Fruit fly (Drosophila melanogaster) whole organism, embryonic: ENCODE measurements around the gene crq.

ENCODE experiments used
- CG10267 ChIP-seq: fragments of 200-800 bp; sonication (Bioruptor generic); optimal IDR thresholded peaks from 2 replicates; lab custom pipeline; 2018; ENCODE audit warnings: missing biosample characterization, mild to moderate bottlenecking, missing genetic modification characterization, moderate library complexity
- CG10979 ChIP-seq: fragments of 200-800 bp; sonication (Bioruptor generic); optimal IDR thresholded peaks from 2 replicates; lab custom pipeline; 2018; ENCODE audit warnings: missing biosample characterization, mild to moderate bottlenecking, missing genetic modification characterization, moderate library complexity
- CG11085 ChIP-seq: fragments of 200-800 bp; sonication (Bioruptor generic); IDR thresholded peaks from 2 replicates; pipeline ENCODE4 v1.3.6; 2022; ENCODE audit warnings: missing biosample characterization, missing genetic modification characterization
- CG11696 ChIP-seq: fragments of 200-800 bp; sonication (Bioruptor generic); IDR thresholded peaks from 2 replicates; pipeline ENCODE4 v1.3.6; 2022; ENCODE audit warnings: missing biosample characterization, missing genetic modification characterization
- CG11723 ChIP-seq: fragments of 200-800 bp; sonication (Bioruptor generic); optimal IDR thresholded peaks from 2 replicates; lab custom pipeline; 2017; ENCODE audit warnings: missing biosample characterization, mild to moderate bottlenecking, missing genetic modification characterization
- CG12155 ChIP-seq: fragments of 200-800 bp; sonication (Bioruptor generic); optimal IDR thresholded peaks from 3 replicates; lab custom pipeline; 2016; ENCODE audit warnings: missing biosample characterization, missing genetic modification characterization
- CG14667 ChIP-seq: fragments of 200-800 bp; sonication (Bioruptor generic); IDR thresholded peaks from 2 replicates; pipeline ENCODE4 v1.3.6; 2022; ENCODE audit warnings: missing biosample characterization, missing genetic modification characterization
- CG16813 ChIP-seq: fragments of 200-800 bp; sonication (Bioruptor generic); IDR thresholded peaks from 3 replicates; pipeline ENCODE4 v1.3.6; 2022; ENCODE audit warnings: missing biosample characterization, missing genetic modification characterization; ENCODE audit not compliant: partially characterized antibody
- CG18599 ChIP-seq: fragments of 200-800 bp; sonication (Bioruptor generic); optimal IDR thresholded peaks from 3 replicates; lab custom pipeline; 2017; ENCODE audit warnings: missing biosample characterization, missing genetic modification characterization, mild to moderate bottlenecking, moderate library complexity, missing genetic modification reagents
- CG2129 ChIP-seq: fragments of 200-800 bp; sonication (Bioruptor generic); IDR thresholded peaks from 2 replicates; pipeline ENCODE4 v1.3.6; 2022; ENCODE audit warnings: missing biosample characterization, missing genetic modification characterization; ENCODE audit not compliant: partially characterized antibody
- CG2712 ChIP-seq: fragments of 200-800 bp; optimal IDR thresholded peaks from 3 replicates; lab custom pipeline; 2019; ENCODE audit warnings: missing biosample characterization, mild to moderate bottlenecking, missing genetic modification characterization, moderate library complexity
- CG31224 ChIP-seq: fragments of 200-800 bp; sonication (Bioruptor generic); IDR thresholded peaks from 2 replicates; pipeline ENCODE4 v1.3.6; 2022; ENCODE audit warnings: missing biosample characterization, missing genetic modification characterization
- CG4707 ChIP-seq: fragments of 200-800 bp; sonication (Bioruptor generic); optimal IDR thresholded peaks from 2 replicates; lab custom pipeline; 2018; ENCODE audit warnings: missing biosample characterization, mild to moderate bottlenecking, missing genetic modification characterization, moderate library complexity
- CG4854 ChIP-seq: fragments of 200-800 bp; sonication (Bioruptor generic); optimal IDR thresholded peaks from 2 replicates; lab custom pipeline; 2016; ENCODE audit warnings: missing biosample characterization, missing genetic modification characterization, inconsistent platforms
- CG7987 ChIP-seq: fragments of 200-800 bp; sonication (Bioruptor generic); optimal IDR thresholded peaks from 2 replicates; lab custom pipeline; 2018; ENCODE audit warnings: missing biosample characterization, mild to moderate bottlenecking, missing genetic modification characterization, moderate library complexity
- CG8290 ChIP-seq, 3 experiments: fragments of 200-800 bp; sonication (Bioruptor generic); optimal IDR thresholded peaks; 2 replicates each; lab custom pipeline; 2016 to 2019; ENCODE audit warnings: missing biosample characterization in 3 of 3, missing genetic modification characterization in 3 of 3, mild to moderate bottlenecking in 2 of 3, moderate library complexity in 1 of 3
- CG8765 ChIP-seq: fragments of 200-800 bp; sonication (Bioruptor generic); IDR thresholded peaks from 2 replicates; pipeline ENCODE4 v1.3.6; 2022; ENCODE audit warnings: missing biosample characterization, missing genetic modification characterization
- Dbx ChIP-seq: fragments of 200-800 bp; sonication (Bioruptor generic); IDR thresholded peaks from 3 replicates; pipeline ENCODE4 v1.3.6; 2022; ENCODE audit warnings: missing biosample characterization, missing genetic modification characterization
- Deaf1 ChIP-seq: fragments of 200-800 bp; optimal IDR thresholded peaks from 3 replicates; lab custom pipeline; 2019; ENCODE audit warnings: missing biosample characterization, mild to moderate bottlenecking, missing genetic modification characterization, moderate library complexity
- Dip3 ChIP-seq: fragments of 200-800 bp; sonication (Bioruptor generic); optimal IDR thresholded peaks from 3 replicates; lab custom pipeline; 2016; ENCODE audit warnings: missing biosample characterization, missing genetic modification characterization
- Doc2 ChIP-seq: fragments of 200-800 bp; sonication (Bioruptor generic); IDR thresholded peaks from 2 replicates; pipeline ENCODE4 v1.3.6; 2022; ENCODE audit warnings: missing biosample characterization, missing genetic modification characterization
- ERR ChIP-seq: fragments of 200-800 bp; sonication (Bioruptor generic); optimal IDR thresholded peaks from 2 replicates; lab custom pipeline; 2016; ENCODE audit warnings: missing biosample characterization, missing genetic modification characterization
- HLH3B ChIP-seq: fragments of 200-800 bp; sonication (Bioruptor generic); IDR thresholded peaks from 2 replicates; pipeline ENCODE4 v1.3.6; 2022; ENCODE audit warnings: missing biosample characterization, missing genetic modification characterization
- Mad ChIP-seq: fragments of 200-800 bp; sonication (Bioruptor generic); optimal IDR thresholded peaks from 2 replicates; lab custom pipeline; 2016; ENCODE audit warnings: missing biosample characterization, missing genetic modification characterization
- Opbp ChIP-seq: fragments of 200-800 bp; sonication (Bioruptor generic); IDR thresholded peaks from 3 replicates; pipeline ENCODE4 v1.3.6; 2022; ENCODE audit warnings: missing biosample characterization, missing genetic modification characterization; ENCODE audit not compliant: partially characterized antibody
- Side ChIP-seq: fragments of 200-800 bp; sonication (Bioruptor generic); optimal IDR thresholded peaks from 2 replicates; lab custom pipeline; 2016; ENCODE audit warnings: missing biosample characterization, missing genetic modification characterization
- Six4 ChIP-seq: fragments of 200-800 bp; sonication (Bioruptor generic); optimal IDR thresholded peaks from 2 replicates; lab custom pipeline; 2016; ENCODE audit warnings: missing biosample characterization, missing genetic modification characterization
- Taf1 ChIP-seq: fragments of 200-800 bp; sonication (Bioruptor generic); IDR thresholded peaks from 2 replicates; pipeline ENCODE4 v1.3.6; 2022; ENCODE audit warnings: missing biosample characterization, missing genetic modification characterization
- Trl ChIP-seq, 3 experiments: fragments of >200 bp in 2 of 3; fragments of 200-800 bp in 1 of 3; sonication (Bioruptor generic) in 1 of 3; optimal IDR thresholded peaks; 2 replicates in 1 of 3; 3 replicates in 2 of 3; lab custom pipeline; 2016 to 2017; ENCODE audit warnings: missing biosample characterization in 1 of 3, missing genetic modification characterization in 1 of 3
- ase ChIP-seq: fragments of 200-800 bp; sonication (Bioruptor generic); IDR thresholded peaks from 3 replicates; pipeline ENCODE4 v1.3.6; 2022; ENCODE audit warnings: missing biosample characterization, missing genetic modification characterization
- cad ChIP-seq: fragments of >200 bp; optimal IDR thresholded peaks from 2 replicates; lab custom pipeline; 2017; ENCODE audit warnings: missing biosample characterization, missing genetic modification characterization
- cato ChIP-seq: fragments of 200-800 bp; sonication (Bioruptor generic); optimal IDR thresholded peaks from 2 replicates; lab custom pipeline; 2016; ENCODE audit warnings: missing biosample characterization, missing genetic modification characterization, borderline replicate concordance
- chn ChIP-seq: fragments of 200-800 bp; sonication (Bioruptor generic); optimal IDR thresholded peaks from 2 replicates; lab custom pipeline; 2016; ENCODE audit warnings: missing biosample characterization, missing genetic modification characterization
- cwo ChIP-seq: fragments of 200-800 bp; sonication (Bioruptor generic); optimal IDR thresholded peaks from 3 replicates; lab custom pipeline; 2017; ENCODE audit warnings: missing biosample characterization, missing genetic modification characterization, mild to moderate bottlenecking, moderate library complexity, missing genetic modification reagents
- esg ChIP-seq: fragments of 200-800 bp; sonication (Bioruptor generic); conservative IDR thresholded peaks from 2 replicates; pipeline ENCODE4 v1.3.6; 2022; ENCODE audit warnings: missing biosample characterization, missing genetic modification characterization
- fru ChIP-seq: fragments of >200 bp; optimal IDR thresholded peaks from 2 replicates; lab custom pipeline; 2017
- gcm2 ChIP-seq: fragments of 200-800 bp; sonication (Bioruptor generic); optimal IDR thresholded peaks from 2 replicates; lab custom pipeline; 2016; ENCODE audit warnings: missing biosample characterization, missing genetic modification characterization
- hkb ChIP-seq, 2 experiments: fragments of 200-800 bp in 1 of 2; fragments of >200 bp in 1 of 2; sonication (Bioruptor generic) in 1 of 2; IDR thresholded peaks in 1 of 2; optimal IDR thresholded peaks in 1 of 2; 2 replicates each; pipeline versions ENCODE4 v1.3.6 to Lab custom; 2017 to 2022; ENCODE audit warnings: missing biosample characterization in 1 of 2, missing genetic modification characterization in 1 of 2
- jigr1 ChIP-seq: fragments of 200-800 bp; sonication (Bioruptor generic); IDR thresholded peaks from 3 replicates; pipeline ENCODE4 v1.3.6; 2022; ENCODE audit warnings: missing biosample characterization, missing genetic modification characterization
- ken ChIP-seq: fragments of 200-800 bp; sonication (Bioruptor generic); IDR thresholded peaks from 3 replicates; pipeline ENCODE4 v1.3.6; 2022; ENCODE audit warnings: missing biosample characterization, missing genetic modification characterization
- lbe ChIP-seq: fragments of 200-800 bp; sonication (Bioruptor generic); optimal IDR thresholded peaks from 2 replicates; lab custom pipeline; 2016; ENCODE audit warnings: missing biosample characterization, mild to moderate bottlenecking, missing genetic modification characterization
- nom ChIP-seq: fragments of 200-800 bp; sonication (Bioruptor generic); optimal IDR thresholded peaks from 2 replicates; lab custom pipeline; 2017; ENCODE audit warnings: missing biosample characterization, missing genetic modification characterization, mild to moderate bottlenecking, moderate library complexity, missing genetic modification reagents
- sens ChIP-seq: fragments of 200-800 bp; sonication (Bioruptor generic); peaks from one replicate; lab custom pipeline; 2016; ENCODE audit warnings: missing biosample characterization, missing genetic modification characterization
- slou ChIP-seq: fragments of 200-800 bp; sonication (Bioruptor generic); optimal IDR thresholded peaks from 3 replicates; lab custom pipeline; 2016; ENCODE audit warnings: missing biosample characterization, missing genetic modification characterization
- sug ChIP-seq: fragments of 200-800 bp; optimal IDR thresholded peaks from 2 replicates; lab custom pipeline; 2019; ENCODE audit warnings: missing biosample characterization, mild to moderate bottlenecking, missing genetic modification characterization, moderate library complexity
- tap ChIP-seq: fragments of 200-800 bp; optimal IDR thresholded peaks from 3 replicates; lab custom pipeline; 2019; ENCODE audit warnings: missing biosample characterization, mild to moderate bottlenecking, missing genetic modification characterization, moderate library complexity
- tio ChIP-seq: fragments of 200-800 bp; sonication (Bioruptor generic); optimal IDR thresholded peaks from 2 replicates; lab custom pipeline; 2017; ENCODE audit warnings: missing biosample characterization, missing genetic modification characterization, inconsistent platforms

Gene crq

dm6 chr2L:487719-488547 is 35.1 kb upstream of the crq start (continued):
- no peak for TF ChIP-seq cwo (GFP tag; lab: Kevin White, UChicago)
- no peak for TF ChIP-seq CG11085 (GFP tag; lab: Robert Waterston, UW)
- peak; percentile 4 for TF ChIP-seq chn
- no peak for TF ChIP-seq Six4 (GFP tag; lab: Kevin White, UChicago)
- TF ChIP-seq fru = no peak
- no peak for TF ChIP-seq CG11723 (GFP tag; lab: Kevin White, UChicago)
- TF ChIP-seq esg = no peak
- no peak for TF ChIP-seq slou
- TF ChIP-seq Mad (GFP tag; lab: Kevin White, UChicago) = no peak
- TF ChIP-seq lbe (GFP tag; lab: Kevin White, UChicago) = no peak
- TF ChIP-seq ase (GFP tag; lab: Robert Waterston, UW) = peak; percentile 32; the same call in 1 of the 3 replicates
- TF ChIP-seq gcm2 = no peak
- TF ChIP-seq CG10267 = peak; percentile 2
- TF ChIP-seq hkb (optimal IDR thresholded peaks at IDR 0.05; lab: Kevin White, UChicago) = no peak
- TF ChIP-seq hkb (GFP tag; IDR thresholded peaks at IDR 0.05; lab: Robert Waterston, UW) = peak; percentile 24; the same call in 1 of the 2 replicates
- no peak for TF ChIP-seq jigr1 (GFP tag; lab: Robert Waterston, UW)
- TF ChIP-seq CG14667 = no peak
- TF ChIP-seq CG31224 = no peak
- TF ChIP-seq tio (GFP tag; lab: Kevin White, UChicago) = peak; percentile 44
- no peak for TF ChIP-seq cad (GFP tag; lab: Kevin White, UChicago)

- no peak for TF ChIP-seq sens (GFP tag; lab: Kevin White, UChicago)
- peak in 1 of 2 experiments; percentile 37 for TF ChIP-seq Trl (optimal IDR thresholded peaks at IDR 0.05; lab: Kevin White, UChicago)
- no peak for TF ChIP-seq Trl (GFP tag; optimal IDR thresholded peaks at IDR 0.05; lab: Kevin White, UChicago)
- TF ChIP-seq sug (tag; lab: Kevin White, UChicago) = peak; percentile 20
- TF ChIP-seq CG18599 (GFP tag; lab: Kevin White, UChicago) = peak; percentile 2
- no peak for TF ChIP-seq CG8290 (GFP tag; optimal IDR thresholded peaks at IDR 0.05; lab: Kevin White, UChicago)
- TF ChIP-seq CG8290 (tag; optimal IDR thresholded peaks at IDR 0.05; lab: Kevin White, UChicago) = peak in 1 of 2 experiments; percentile 32
- TF ChIP-seq CG8765 (GFP tag; lab: Robert Waterston, UW) = no peak
- 0 out of 2 replicates have a peak, but pooled peaks have one; percentile 31 for TF ChIP-seq CG11696 (GFP tag; lab: Robert Waterston, UW)
- TF ChIP-seq Deaf1 (tag; lab: Kevin White, UChicago) = peak; percentile 10
- peak; percentile 73 for TF ChIP-seq ERR
- peak; percentile 47 for TF ChIP-seq CG7987 (GFP tag; lab: Kevin White, UChicago)
Observed at dm6 chr2L:487171-487570, 34.3 kb upstream of the crq start.

- no peak for TF ChIP-seq CG2129 (GFP tag; lab: Robert Waterston, UW)
- TF ChIP-seq CG16813 = no peak
- peak; percentile 67 for TF ChIP-seq slou
- TF ChIP-seq CG31224 = 0 out of 2 replicates have a peak, but pooled peaks have one; percentile 28
- TF ChIP-seq Dbx (GFP tag; lab: Robert Waterston, UW) = peak; percentile 89
- TF ChIP-seq CG4854 (GFP tag; lab: Kevin White, UChicago) = peak; percentile 88
- TF ChIP-seq cato = peak; percentile 82
- peak; percentile 95 for TF ChIP-seq CG4707 (GFP tag; lab: Kevin White, UChicago)
- peak; percentile 61 for TF ChIP-seq Dip3 (GFP tag; lab: Kevin White, UChicago)
- TF ChIP-seq nom (GFP tag; lab: Kevin White, UChicago) = peak; percentile 95
- TF ChIP-seq tap (tag; lab: Kevin White, UChicago) = peak; percentile 76
- peak; percentile 65 for TF ChIP-seq CG2712
- 0 out of 2 replicates have a peak, but pooled peaks have one; percentile 23 for TF ChIP-seq Taf1 (GFP tag; lab: Robert Waterston, UW)
- no peak for TF ChIP-seq Doc2
- no peak for TF ChIP-seq Opbp (GFP tag; lab: Robert Waterston, UW)
- TF ChIP-seq HLH3B (GFP tag; lab: Robert Waterston, UW) = peak; percentile 89
- TF ChIP-seq CG10979 (tag; lab: Kevin White, UChicago) = peak; percentile 52
- TF ChIP-seq Side = peak; percentile 96
- peak; percentile 72; the same call in 1 of the 3 replicates for TF ChIP-seq ken
- peak; percentile 62 for TF ChIP-seq CG12155
Observed at dm6 chr2L:485825-486240, 33.0 kb upstream of the crq start.
